Worm (Caenorhabditis elegans) whole organism, young adult: ENCODE results near the gene btb-5.
A peak's percentile ranks its signal among the peaks of the same experiment; 100 is the strongest.

Experiments used
- B0035.1 ChIP-seq: sonication (generic microtip); optimal IDR thresholded peaks from 2 replicates; lab custom pipeline; 2016; ENCODE audit warnings: missing genetic modification characterization, mild to moderate bottlenecking, missing compliant biosample characterization, missing genotype, missing genetic modification reagents
- C06A6.2 ChIP-seq: fragments of 200-800 bp; sonication (Bioruptor generic); conservative IDR thresholded peaks from 2 replicates; pipeline ENCODE4 v1.3.6; 2022; ENCODE audit warnings: missing genetic modification characterization, missing compliant biosample characterization
- F22D6.2 ChIP-seq: sonication (generic microtip); optimal IDR thresholded peaks from 2 replicates; lab custom pipeline; 2016; ENCODE audit warnings: mild to moderate bottlenecking, missing genetic modification characterization, missing compliant biosample characterization
- F23B12.7 ChIP-seq: sonication (generic microtip); optimal IDR thresholded peaks from 2 replicates; lab custom pipeline; 2017; ENCODE audit warnings: missing genetic modification characterization, mild to moderate bottlenecking, missing compliant biosample characterization, antibody characterized with exemption, moderate library complexity; ENCODE audit not compliant: insufficient read depth
- F33H1.4 ChIP-seq: fragments of 200-800 bp; sonication (Bioruptor generic); IDR thresholded peaks from 2 replicates; pipeline ENCODE4 v1.3.6; 2022; ENCODE audit warnings: missing genetic modification reagents, missing genetic modification characterization, missing compliant biosample characterization
- F37B4.10 ChIP-seq: fragments of 200-800 bp; sonication (Bioruptor generic); IDR thresholded peaks from 2 replicates; pipeline ENCODE4 v1.3.6; 2022; ENCODE audit warnings: missing genetic modification characterization, missing compliant biosample characterization
- F39B2.1 ChIP-seq: fragments of 200-800 bp; sonication (Bioruptor generic); IDR thresholded peaks from 2 replicates; pipeline ENCODE4 v1.3.6; 2022; ENCODE audit warnings: missing genetic modification reagents, missing genetic modification characterization, missing compliant biosample characterization
- F49E8.2 ChIP-seq: sonication (generic microtip); optimal IDR thresholded peaks from 3 replicates; lab custom pipeline; 2017; ENCODE audit warnings: missing genetic modification characterization, mild to moderate bottlenecking, missing compliant biosample characterization, antibody characterized with exemption, moderate library complexity; ENCODE audit not compliant: insufficient read depth
- F57A8.1 ChIP-seq: fragments of 200-800 bp; sonication (Bioruptor generic); optimal IDR thresholded peaks from 2 replicates; lab custom pipeline; 2018; ENCODE audit warnings: mild to moderate bottlenecking, missing genetic modification characterization, moderate library complexity, missing compliant biosample characterization
- T07F8.4 ChIP-seq: sonication (generic microtip); optimal IDR thresholded peaks from 2 replicates; lab custom pipeline; 2016; ENCODE audit warnings: mild to moderate bottlenecking, missing genetic modification characterization, moderate library complexity, missing compliant biosample characterization
- Y79H2A.3 ChIP-seq: fragments of 200-800 bp; sonication (Bioruptor generic); conservative IDR thresholded peaks from 2 replicates; pipeline ENCODE4 v1.3.6; 2022; ENCODE audit warnings: missing genetic modification reagents, missing genetic modification characterization, missing compliant biosample characterization
- ama-1 ChIP-seq, 3 experiments: fragments of 150-350 bp in 1 of 3; sonication (generic microtip) in 2 of 3; optimal IDR thresholded peaks; 2 replicates each; lab custom pipeline; 2014 to 2018; ENCODE audit warnings: missing biosample characterization in 2 of 3, missing genetic modification characterization in 2 of 3, missing genetic modification reagents in 2 of 3
- attf-3 ChIP-seq: fragments of 200-800 bp; sonication (Bioruptor generic); conservative IDR thresholded peaks from 2 replicates; pipeline ENCODE4 v1.3.6; 2022; ENCODE audit warnings: missing genetic modification reagents, missing genetic modification characterization, missing compliant biosample characterization
- attf-5 ChIP-seq: fragments of 200-800 bp; sonication (Bioruptor generic); optimal IDR thresholded peaks from 2 replicates; lab custom pipeline; 2018; ENCODE audit warnings: mild to moderate bottlenecking, missing genetic modification characterization, missing compliant biosample characterization
- cebp-1 ChIP-seq, 2 experiments: fragments of 200-800 bp in 1 of 2; sonication (Bioruptor generic) in 1 of 2; sonication (generic microtip) in 1 of 2; IDR thresholded peaks in 1 of 2; optimal IDR thresholded peaks in 1 of 2; 2 replicates each; pipeline versions ENCODE4 v1.3.6 to Lab custom; 2017 to 2022; ENCODE audit warnings: missing compliant biosample characterization in 2 of 2, missing genetic modification characterization in 2 of 2, mild to moderate bottlenecking in 1 of 2, missing genetic modification reagents in 1 of 2, moderate library complexity in 1 of 2
- ceh-100 ChIP-seq: fragments of 200-800 bp; sonication (Bioruptor generic); IDR thresholded peaks from 2 replicates; pipeline ENCODE4 v1.3.6; 2022; ENCODE audit warnings: missing genetic modification reagents, missing genetic modification characterization, missing compliant biosample characterization
- ceh-79 ChIP-seq: sonication (generic microtip); optimal IDR thresholded peaks from 2 replicates; lab custom pipeline; 2017; ENCODE audit warnings: mild to moderate bottlenecking, missing genetic modification characterization, missing compliant biosample characterization
- dpff-1 ChIP-seq: sonication (generic microtip); optimal IDR thresholded peaks from 2 replicates; lab custom pipeline; 2017; ENCODE audit warnings: mild to moderate bottlenecking, missing genetic modification characterization, missing compliant biosample characterization
- efl-1 ChIP-seq: fragments of 150-350 bp; optimal IDR thresholded peaks from 2 replicates; lab custom pipeline; 2014; ENCODE audit warnings: missing biosample characterization, missing genetic modification reagents, missing genetic modification characterization
- egl-18 ChIP-seq: fragments of 200-800 bp; sonication (Bioruptor generic); IDR thresholded peaks from 2 replicates; pipeline ENCODE4 v1.3.6; 2022; ENCODE audit warnings: missing genetic modification reagents, missing genetic modification characterization, missing compliant biosample characterization
- hmg-1.2 ChIP-seq: fragments of 200-800 bp; sonication (Bioruptor generic); IDR thresholded peaks from 2 replicates; pipeline ENCODE4 v1.3.6; 2022; ENCODE audit warnings: missing genetic modification reagents, missing genetic modification characterization, missing compliant biosample characterization
- lag-1 ChIP-seq: fragments of 200-800 bp; sonication (Bioruptor generic); IDR thresholded peaks from 2 replicates; pipeline ENCODE4 v1.3.6; 2022; ENCODE audit warnings: missing genetic modification reagents, missing genetic modification characterization, missing compliant biosample characterization
- lin-26 ChIP-seq: fragments of 200-800 bp; sonication (Bioruptor generic); IDR thresholded peaks from 2 replicates; pipeline ENCODE4 v1.3.6; 2022; ENCODE audit warnings: missing genetic modification reagents, missing genetic modification characterization, missing compliant biosample characterization
- lin-35 ChIP-seq, 3 experiments: fragments of 150-350 bp in 2 of 3; sonication (generic microtip) in 1 of 3; optimal IDR thresholded peaks; 2 replicates each; lab custom pipeline; 2014 to 2018; ENCODE audit warnings: missing biosample characterization in 3 of 3, missing genetic modification characterization in 3 of 3, missing genetic modification reagents in 3 of 3
- lsl-1 ChIP-seq: fragments of 200-800 bp; sonication (Bioruptor generic); optimal IDR thresholded peaks from 2 replicates; lab custom pipeline; 2018; ENCODE audit warnings: mild to moderate bottlenecking, missing genetic modification characterization, moderate library complexity, missing compliant biosample characterization
- lsy-27 ChIP-seq: sonication (generic microtip); optimal IDR thresholded peaks from 2 replicates; lab custom pipeline; 2017; ENCODE audit warnings: missing genetic modification characterization, mild to moderate bottlenecking, missing compliant biosample characterization, antibody characterized with exemption, missing genotype, borderline replicate concordance; ENCODE audit not compliant: insufficient read depth
- madf-3 ChIP-seq: fragments of 200-800 bp; sonication (Bioruptor generic); IDR thresholded peaks from 2 replicates; pipeline ENCODE4 v1.3.6; 2022; ENCODE audit warnings: missing genetic modification reagents, missing genetic modification characterization, missing compliant biosample characterization
- nfya-1 ChIP-seq: sonication (generic microtip); optimal IDR thresholded peaks from 2 replicates; lab custom pipeline; 2017; ENCODE audit warnings: antibody characterized with exemption, missing compliant biosample characterization, missing genetic modification characterization, borderline replicate concordance; ENCODE audit not compliant: insufficient read depth
- nhr-179 ChIP-seq: sonication (generic microtip); optimal IDR thresholded peaks from 2 replicates; lab custom pipeline; 2016; ENCODE audit warnings: mild to moderate bottlenecking, missing genetic modification characterization, missing compliant biosample characterization
- nhr-27 ChIP-seq: fragments of 200-800 bp; sonication (Bioruptor generic); optimal IDR thresholded peaks from 2 replicates; lab custom pipeline; 2018; ENCODE audit warnings: mild to moderate bottlenecking, missing genetic modification characterization, moderate library complexity, missing compliant biosample characterization
- pbrm-1 ChIP-seq: fragments of 200-800 bp; sonication (Bioruptor generic); IDR thresholded peaks from 2 replicates; pipeline ENCODE4 v1.3.6; 2022; ENCODE audit warnings: missing genetic modification reagents, missing genetic modification characterization, missing compliant biosample characterization
- rcor-1 ChIP-seq: fragments of 200-800 bp; sonication (Bioruptor generic); IDR thresholded peaks from 2 replicates; pipeline ENCODE4 v1.3.6; 2022; ENCODE audit warnings: missing genetic modification reagents, missing genetic modification characterization, missing compliant biosample characterization
- rpc-1 ChIP-seq, 2 experiments: fragments of 150-350 bp in 1 of 2; sonication (generic microtip) in 1 of 2; optimal IDR thresholded peaks; 2 replicates each; lab custom pipeline; 2014 to 2018; ENCODE audit warnings: missing biosample characterization in 1 of 2, missing genetic modification characterization in 1 of 2, missing genetic modification reagents in 1 of 2, missing genotype in 1 of 2
- sdz-38 ChIP-seq: sonication (generic microtip); optimal IDR thresholded peaks from 2 replicates; lab custom pipeline; 2016; ENCODE audit warnings: missing genotype, missing genetic modification characterization, missing compliant biosample characterization
- snpc-1.3 ChIP-seq: sonication (generic microtip); optimal IDR thresholded peaks from 2 replicates; lab custom pipeline; 2017; ENCODE audit warnings: missing genetic modification characterization, mild to moderate bottlenecking, missing compliant biosample characterization, antibody characterized with exemption, moderate library complexity, missing genotype, missing genetic modification reagents; ENCODE audit not compliant: insufficient read depth
- snpc-3.4 ChIP-seq: sonication (generic microtip); optimal IDR thresholded peaks from 2 replicates; lab custom pipeline; 2017; ENCODE audit warnings: missing genetic modification characterization, mild to moderate bottlenecking, missing compliant biosample characterization, antibody characterized with exemption, moderate library complexity, missing genotype, missing genetic modification reagents
- tlf-1 ChIP-seq: fragments of 200-800 bp; sonication (Bioruptor generic); optimal IDR thresholded peaks from 2 replicates; lab custom pipeline; 2018; ENCODE audit warnings: mild to moderate bottlenecking, missing genetic modification characterization, missing compliant biosample characterization
- ztf-28 ChIP-seq: fragments of 200-800 bp; sonication (Bioruptor generic); IDR thresholded peaks from 2 replicates; pipeline ENCODE4 v1.3.6; 2022; ENCODE audit warnings: missing genetic modification reagents, missing genetic modification characterization, missing compliant biosample characterization
- ztf-3 ChIP-seq: fragments of 200-800 bp; sonication (Bioruptor generic); optimal IDR thresholded peaks from 2 replicates; lab custom pipeline; 2018; ENCODE audit warnings: mild to moderate bottlenecking, missing genetic modification characterization, missing compliant biosample characterization
- ztf-6 ChIP-seq: fragments of 200-800 bp; sonication (Bioruptor generic); IDR thresholded peaks from 2 replicates; pipeline ENCODE4 v1.3.6; 2022; ENCODE audit warnings: missing genetic modification reagents, missing genetic modification characterization, missing compliant biosample characterization

The btb-5 gene

ce11 chrIII:87183-87582 is 26.2 kb upstream of the btb-5 start, which contains the start of the genes F54C4.4 and mrpl-40 (continued):
- TF ChIP-seq ama-1 (optimal IDR thresholded peaks at IDR 0.05; lab: Kevin White, UChicago) (no peak), ama-1 (GFP tag; optimal IDR thresholded peaks at IDR 0.05; lab: Kevin White, UChicago) (no peak), dpff-1 (tag; lab: Kevin White, UChicago) (no peak), sdz-38 (tag; lab: Kevin White, UChicago) (no peak), attf-5 (GFP tag; lab: Kevin White, UChicago) (peak; percentile 13), hmg-1.2 (GFP tag; lab: Robert Waterston, UW) (peak; percentile 94), T07F8.4 (tag; lab: Kevin White, UChicago) (no peak), ceh-100 (GFP tag; lab: Robert Waterston, UW) (no peak), ceh-79 (tag; lab: Kevin White, UChicago) (no peak), rcor-1 (GFP tag; lab: Robert Waterston, UW) (no peak; the same call in 1 of the 2 replicates), efl-1 (GFP tag; lab: Kevin White, UChicago) (no peak), tlf-1 (GFP tag; lab: Kevin White, UChicago) (no peak), lin-35 (GFP tag; optimal IDR thresholded peaks at IDR 0.05; lab: Kevin White, UChicago) (no peak), F33H1.4 (GFP tag; lab: Robert Waterston, UW) (peak; percentile 59; the same call in 1 of the 2 replicates), F22D6.2 (tag; lab: Kevin White, UChicago) (no peak), F57A8.1 (GFP tag; lab: Kevin White, UChicago) (no peak), ztf-28 (GFP tag; lab: Robert Waterston, UW) (no peak), cebp-1 (GFP tag; IDR thresholded peaks at IDR 0.05; lab: Robert Waterston, UW) (no peak), cebp-1 (tag; optimal IDR thresholded peaks at IDR 0.05; lab: Kevin White, UChicago) (peak; percentile 30), rpc-1 (optimal IDR thresholded peaks at IDR 0.05; lab: Kevin White, UChicago) (no peak), rpc-1 (tag; optimal IDR thresholded peaks at IDR 0.05; lab: Kevin White, UChicago) (no peak), egl-18 (GFP tag; lab: Robert Waterston, UW) (no peak), madf-3 (GFP tag; lab: Robert Waterston, UW) (no peak), lin-26 (GFP tag; lab: Robert Waterston, UW) (no peak), B0035.1 (tag; lab: Kevin White, UChicago) (no peak), nhr-179 (tag; lab: Kevin White, UChicago) (no peak), pbrm-1 (GFP tag; lab: Robert Waterston, UW) (0 out of 2 replicates have a peak, but pooled peaks have one; percentile 45), F39B2.1 (GFP tag; lab: Robert Waterston, UW) (no peak), nfya-1 (tag; lab: Kevin White, UChicago) (no peak), ztf-6 (no peak), C06A6.2 (no peak), nhr-27 (tag; lab: Kevin White, UChicago) (no peak), F49E8.2 (tag; lab: Kevin White, UChicago) (no peak), Y79H2A.3 (GFP tag; lab: Robert Waterston, UW) (no peak), snpc-1.3 (tag; lab: Kevin White, UChicago) (no peak), ztf-3 (GFP tag; lab: Kevin White, UChicago) (no peak), F23B12.7 (no peak), attf-3 (GFP tag; lab: Robert Waterston, UW) (peak; percentile 97), F37B4.10 (GFP tag; lab: Robert Waterston, UW) (no peak), lag-1 (GFP tag; lab: Robert Waterston, UW) (no peak), lsl-1 (GFP tag; lab: Kevin White, UChicago) (peak; percentile 11), lsy-27 (no peak), snpc-3.4 (tag; lab: Kevin White, UChicago) (peak; percentile 38)
